Fruit fly (Drosophila melanogaster): ENCODE results near the gene nudC.

DNA sequence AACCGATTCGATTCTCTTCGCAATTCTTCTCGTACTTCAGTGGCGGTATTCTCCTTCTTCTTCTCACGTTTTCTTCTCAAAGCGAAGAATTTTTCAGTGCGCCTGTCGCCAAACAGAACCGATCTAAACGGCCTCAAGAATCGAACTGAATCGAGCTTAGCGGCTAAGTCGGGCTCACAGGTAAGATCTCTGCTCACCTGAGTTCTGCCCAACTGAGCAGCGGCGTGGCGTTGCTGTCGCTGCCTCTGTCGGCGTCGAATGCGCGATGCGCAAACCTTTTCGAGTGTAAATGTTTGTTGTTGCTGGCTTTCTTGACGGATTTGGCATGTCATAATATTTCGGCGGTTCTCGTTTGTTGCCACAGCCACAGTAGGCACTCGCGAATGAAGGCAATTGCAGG, 7.1 kb downstream of the nudC start:
- TF ChIP-seq Dll (optimal IDR thresholded peaks at IDR 0.05) (no peak), psq (optimal IDR thresholded peaks at IDR 0.05) (no peak), usp (GFP tag; optimal IDR thresholded peaks at IDR 0.05) (no peak)

All from whole organism.